Fruit fly (Drosophila melanogaster): ENCODE measurements around the gene CG33643.

The CG33643 gene

dm6 chr2L:13549973-13550458 lies 19.1 kb downstream of the CG33643 start, which contains the start of gene kuz:
kuz (plus strand) TSS chr2L:13550139.
- TF ChIP-seq CG10348 (GFP tag; IDR thresholded peaks at IDR 0.05) (no peak), CG8159 (tag; optimal IDR thresholded peaks at IDR 0.05) (peak; percentile 11), CG15710 (tag; optimal IDR thresholded peaks at IDR 0.05) (peak; percentile 5), Ets98B (GFP tag; IDR thresholded peaks at IDR 0.05) (peak; percentile 70), Pif1A (GFP tag; optimal IDR thresholded peaks at IDR 0.05) (peak; percentile 48), CG9948 (tag; optimal IDR thresholded peaks at IDR 0.05) (no peak), CG32121 (GFP tag; IDR thresholded peaks at IDR 0.05) (peak; percentile 66), CG8301 (tag; optimal IDR thresholded peaks at IDR 0.05) (no peak), CG12605 (GFP tag; IDR thresholded peaks at IDR 0.05) (peak; percentile 63; the same call in 1 of the 2 replicates), CG17806 (tag; optimal IDR thresholded peaks at IDR 0.05) (no peak), Pif1B (GFP tag; optimal IDR thresholded peaks at IDR 0.05) (peak; percentile 54), fd96Ca (GFP tag; IDR thresholded peaks at IDR 0.05) (no peak; the same call in 2 of the 3 replicates), rn (GFP tag; IDR thresholded peaks at IDR 0.05) (no peak; the same call in 1 of the 2 replicates), gl (tag; optimal IDR thresholded peaks at IDR 0.05) (peak; percentile 4), D1 (tag; optimal IDR thresholded peaks at IDR 0.05) (no peak), CG4496 (GFP tag; IDR thresholded peaks at IDR 0.05) (peak; percentile 70), CG13204 (GFP tag; optimal IDR thresholded peaks at IDR 0.05) (peak; percentile 1), CG34367 (tag; optimal IDR thresholded peaks at IDR 0.05) (peak; percentile 19), Snoo (tag; optimal IDR thresholded peaks at IDR 0.05) (no peak), EcR (GFP tag; optimal IDR thresholded peaks at IDR 0.05) (peak; percentile 56), CG14655 (GFP tag; optimal IDR thresholded peaks at IDR 0.05) (no peak)

dm6 chr2L:13550488-13551033 lies 19.7 kb downstream of the CG33643 start:
- TF ChIP-seq CG4496 (GFP tag; IDR thresholded peaks at IDR 0.05) (peak; percentile 71; the same call in 2 of the 3 replicates), Pif1B (GFP tag; optimal IDR thresholded peaks at IDR 0.05) (peak; percentile 3), EcR (GFP tag; optimal IDR thresholded peaks at IDR 0.05) (no peak), fd96Ca (GFP tag; IDR thresholded peaks at IDR 0.05) (no peak), CG17806 (tag; optimal IDR thresholded peaks at IDR 0.05) (no peak), CG34367 (tag; optimal IDR thresholded peaks at IDR 0.05) (peak; percentile 30), D1 (tag; optimal IDR thresholded peaks at IDR 0.05) (no peak), Ets98B (GFP tag; IDR thresholded peaks at IDR 0.05) (peak; percentile 62; the same call in 1 of the 2 replicates), CG12605 (GFP tag; IDR thresholded peaks at IDR 0.05) (no peak), CG9948 (tag; optimal IDR thresholded peaks at IDR 0.05) (no peak), Pif1A (GFP tag; optimal IDR thresholded peaks at IDR 0.05) (no peak), rn (GFP tag; IDR thresholded peaks at IDR 0.05) (no peak), CG10348 (GFP tag; IDR thresholded peaks at IDR 0.05) (no peak), gl (tag; optimal IDR thresholded peaks at IDR 0.05) (peak; percentile 79), CG8301 (tag; optimal IDR thresholded peaks at IDR 0.05) (peak; percentile 39), Snoo (tag; optimal IDR thresholded peaks at IDR 0.05) (peak; percentile 10), CG15710 (tag; optimal IDR thresholded peaks at IDR 0.05) (no peak), CG8159 (tag; optimal IDR thresholded peaks at IDR 0.05) (peak; percentile 17), CG32121 (GFP tag; IDR thresholded peaks at IDR 0.05) (no peak), CG13204 (GFP tag; optimal IDR thresholded peaks at IDR 0.05) (peak; percentile 67), CG14655 (GFP tag; optimal IDR thresholded peaks at IDR 0.05) (peak; percentile 54)

- TF ChIP-seq CG32121 (GFP tag; IDR thresholded peaks at IDR 0.05) = no peak
- TF ChIP-seq EcR (GFP tag; optimal IDR thresholded peaks at IDR 0.05) = peak; percentile 82
Measured at dm6 chr2L:13552686-13553085, 21.8 kb downstream of the CG33643 start.

dm6 chr2L:13554547-13555159 lies 23.8 kb downstream of the CG33643 start:
- peak; percentile 40 for TF ChIP-seq EcR (GFP tag; optimal IDR thresholded peaks at IDR 0.05)
- no peak for TF ChIP-seq CG10348 (GFP tag; IDR thresholded peaks at IDR 0.05)
- TF ChIP-seq Pif1A (GFP tag; optimal IDR thresholded peaks at IDR 0.05) = no peak
- peak; percentile 14 for TF ChIP-seq gl (tag; optimal IDR thresholded peaks at IDR 0.05)

dm6 chr2L:13555397-13555796 lies 24.5 kb downstream of the CG33643 start:
- TF ChIP-seq CG15710 (tag; optimal IDR thresholded peaks at IDR 0.05) = no peak
- TF ChIP-seq CG4496 (GFP tag; IDR thresholded peaks at IDR 0.05) = no peak
- TF ChIP-seq Pif1B (GFP tag; optimal IDR thresholded peaks at IDR 0.05) = no peak
- no peak for TF ChIP-seq fd96Ca (GFP tag; IDR thresholded peaks at IDR 0.05)
- TF ChIP-seq CG32121 (GFP tag; IDR thresholded peaks at IDR 0.05) = no peak
- TF ChIP-seq CG9948 (tag; optimal IDR thresholded peaks at IDR 0.05) = no peak
- TF ChIP-seq gl (tag; optimal IDR thresholded peaks at IDR 0.05) = no peak
- TF ChIP-seq EcR (GFP tag; optimal IDR thresholded peaks at IDR 0.05) = no peak
- no peak for TF ChIP-seq CG14655 (GFP tag; optimal IDR thresholded peaks at IDR 0.05)
- TF ChIP-seq D1 (tag; optimal IDR thresholded peaks at IDR 0.05) = no peak
- TF ChIP-seq CG13204 (GFP tag; optimal IDR thresholded peaks at IDR 0.05) = no peak
- no peak for TF ChIP-seq CG12605 (GFP tag; IDR thresholded peaks at IDR 0.05)

- TF ChIP-seq CG32121 (GFP tag; IDR thresholded peaks at IDR 0.05) = no peak
- no peak for TF ChIP-seq D1 (tag; optimal IDR thresholded peaks at IDR 0.05)
- TF ChIP-seq CG8301 (tag; optimal IDR thresholded peaks at IDR 0.05) = no peak
- TF ChIP-seq CG10348 (GFP tag; IDR thresholded peaks at IDR 0.05) = no peak
- no peak for TF ChIP-seq Snoo (tag; optimal IDR thresholded peaks at IDR 0.05)
- TF ChIP-seq CG34367 (tag; optimal IDR thresholded peaks at IDR 0.05) = no peak
Measured at dm6 chr2L:13568938-13569337, 38.1 kb downstream of the CG33643 start.

All from whole organism, pupa.